Fruit fly (Drosophila melanogaster): ENCODE results near the gene glob3.

- TF ChIP-seq CG7045 (GFP tag; optimal IDR thresholded peaks at IDR 0.05) (no peak), kay (GFP tag; ENCODE audit: borderline replicate concordance) (peak; percentile 73), toe (GFP tag; optimal IDR thresholded peaks at IDR 0.05) (no peak), cic (GFP tag; optimal IDR thresholded peaks at IDR 0.05) (no peak), pad (GFP tag; optimal IDR thresholded peaks at IDR 0.05) (no peak), CG1620 (GFP tag; optimal IDR thresholded peaks at IDR 0.05) (no peak), CG33017 (tag; optimal IDR thresholded peaks at IDR 0.05) (no peak)
These were observed 16.9 kb downstream of the glob3 start, which contains the start of gene CG14676 for dm6 chr3R:5846570-5847270.
